Worm (Caenorhabditis elegans): ENCODE measurements around the gene comt-2.

comt-2 gene

ce11 chrV:16494359-16494758 is at the start of gene comt-2:
Gene comt-2, minus strand, starts transcription at chrV:16494489.
- TF ChIP-seq ceh-2 (tag; optimal IDR thresholded peaks at IDR 0.05) (no peak), elt-2 (tag; optimal IDR thresholded peaks at IDR 0.05) (peak; percentile 88)

- TF ChIP-seq ets-4 (tag; optimal IDR thresholded peaks at IDR 0.05) (no peak), nfya-1 (tag; optimal IDR thresholded peaks at IDR 0.05) (peak; percentile 77), pag-3 (tag; optimal IDR thresholded peaks at IDR 0.05; ENCODE audit: borderline replicate concordance) (no peak), hlh-15 (tag; optimal IDR thresholded peaks at IDR 0.05) (no peak)
Measured at ce11 chrV:16540657-16541056, 46.4 kb upstream of the comt-2 start.

- TF ChIP-seq nhr-232 (tag; optimal IDR thresholded peaks at IDR 0.05) (no peak), hlh-13 (GFP tag; optimal IDR thresholded peaks at IDR 0.05) (no peak), K02D7.2 (tag; optimal IDR thresholded peaks at IDR 0.05) (no peak), dmd-4 (tag; optimal IDR thresholded peaks at IDR 0.05; ENCODE audit: borderline replicate concordance) (no peak), ceh-45 (GFP tag; IDR thresholded peaks at IDR 0.05) (no peak), mec-3 (tag; optimal IDR thresholded peaks at IDR 0.05; ENCODE audit: borderline replicate concordance) (no peak), ahr-1 (tag; optimal IDR thresholded peaks at IDR 0.05) (no peak), nfya-1 (tag; optimal IDR thresholded peaks at IDR 0.05) (peak; percentile 83)
Measured at ce11 chrV:16539666-16540065, 45.4 kb upstream of the comt-2 start.

ce11 chrV:16537908-16538446 is 43.7 kb upstream of the comt-2 start, which contains the start of gene Y32B12B.2:
Gene Y32B12B.2, plus strand, starts transcription at chrV:16538396.
- TF ChIP-seq odd-2 (tag; optimal IDR thresholded peaks at IDR 0.05) (no peak), unc-55 (GFP tag; optimal IDR thresholded peaks at IDR 0.05) (no peak), tbx-7 (tag; optimal IDR thresholded peaks at IDR 0.05) (peak; percentile 7), ets-4 (tag; optimal IDR thresholded peaks at IDR 0.05) (peak; percentile 1), C08G9.2 (tag; optimal IDR thresholded peaks at IDR 0.05) (peak; percentile 31), npax-4 (tag; optimal IDR thresholded peaks at IDR 0.05) (no peak), fkh-6 (tag; optimal IDR thresholded peaks at IDR 0.05) (no peak), pha-4 (tag; optimal IDR thresholded peaks at IDR 0.05) (no peak), ceh-31 (tag; optimal IDR thresholded peaks at IDR 0.05) (peak; percentile 25), T23F11.4 (GFP tag; optimal IDR thresholded peaks at IDR 0.05) (no peak), ceh-9 (tag; optimal IDR thresholded peaks at IDR 0.05) (no peak), ceh-2 (tag; optimal IDR thresholded peaks at IDR 0.05) (peak; percentile 1), unc-42 (tag; optimal IDR thresholded peaks at IDR 0.05) (peak; percentile 28)

ce11 chrV:16536701-16537100 is 42.4 kb upstream of the comt-2 start, which contains the start of gene Y32B12B.1:
Gene Y32B12B.1, plus strand, starts transcription at chrV:16537001.
- TF ChIP-seq hlh-8 (tag; optimal IDR thresholded peaks at IDR 0.05) (no peak), ceh-34 (tag; optimal IDR thresholded peaks at IDR 0.05) (no peak), madf-2 (tag; optimal IDR thresholded peaks at IDR 0.05) (no peak), ceh-30 (tag; optimal IDR thresholded peaks at IDR 0.05) (no peak), mec-3 (tag; optimal IDR thresholded peaks at IDR 0.05; ENCODE audit: borderline replicate concordance) (no peak), ahr-1 (tag; optimal IDR thresholded peaks at IDR 0.05) (no peak), lim-6 (tag; optimal IDR thresholded peaks at IDR 0.05) (no peak), pros-1 (tag; optimal IDR thresholded peaks at IDR 0.05) (no peak), ceh-6 (GFP tag; optimal IDR thresholded peaks at IDR 0.05) (no peak), pqm-1 (tag; optimal IDR thresholded peaks at IDR 0.05) (no peak), fkh-6 (tag; optimal IDR thresholded peaks at IDR 0.05) (no peak), gmeb-2 (tag; optimal IDR thresholded peaks at IDR 0.05) (no peak), ttx-3 (tag; optimal IDR thresholded peaks at IDR 0.05) (no peak)
